Fruit fly (Drosophila melanogaster) whole organism, adult: ENCODE results near the gene CG5273.

ENCODE experiments used
- CG11617 ChIP-seq: fragments of 200-800 bp; sonication (Bioruptor generic); optimal IDR thresholded peaks from 2 replicates; lab custom pipeline; 2017; ENCODE audit warnings: mild to moderate bottlenecking, missing biosample characterization, missing genetic modification reagents, missing genetic modification characterization
- CG12768 ChIP-seq: fragments of 200-800 bp; sonication (Bioruptor generic); optimal IDR thresholded peaks from 2 replicates; lab custom pipeline; 2017; ENCODE audit warnings: missing biosample characterization, missing genetic modification characterization, mild to moderate bottlenecking, moderate library complexity, missing genetic modification reagents
- CG14711 ChIP-seq: fragments of 200-800 bp; sonication (Bioruptor generic); optimal IDR thresholded peaks from 2 replicates; lab custom pipeline; 2018; ENCODE audit warnings: missing biosample characterization, mild to moderate bottlenecking, missing genetic modification characterization, moderate library complexity
- CG1620 ChIP-seq: fragments of 200-800 bp; sonication (Bioruptor generic); optimal IDR thresholded peaks from 2 replicates; lab custom pipeline; 2016; ENCODE audit warnings: missing biosample characterization, missing genetic modification characterization
- CG33017 ChIP-seq: fragments of 200-800 bp; sonication (Bioruptor generic); optimal IDR thresholded peaks from 2 replicates; lab custom pipeline; 2018; ENCODE audit warnings: missing biosample characterization, mild to moderate bottlenecking, missing genetic modification characterization, moderate library complexity
- CG5204 ChIP-seq: fragments of 200-800 bp; sonication (Bioruptor generic); optimal IDR thresholded peaks from 2 replicates; lab custom pipeline; 2016; ENCODE audit warnings: missing biosample characterization, missing genetic modification characterization
- CG7045 ChIP-seq: fragments of 200-800 bp; sonication (Bioruptor generic); optimal IDR thresholded peaks from 2 replicates; lab custom pipeline; 2017; ENCODE audit warnings: missing biosample characterization, mild to moderate bottlenecking, missing genetic modification characterization
- CG7101 ChIP-seq: fragments of 200-800 bp; sonication (Bioruptor generic); optimal IDR thresholded peaks from 2 replicates; lab custom pipeline; 2018; ENCODE audit warnings: missing biosample characterization, mild to moderate bottlenecking, missing genetic modification characterization, moderate library complexity
- Clk ChIP-seq: fragments of 200-800 bp; sonication (Bioruptor generic); optimal IDR thresholded peaks from 2 replicates; lab custom pipeline; 2017; ENCODE audit warnings: missing biosample characterization, missing genetic modification characterization
- Crg-1 ChIP-seq: fragments of 200-800 bp; sonication (Bioruptor generic); optimal IDR thresholded peaks from 2 replicates; lab custom pipeline; 2016; ENCODE audit warnings: missing biosample characterization, missing genetic modification characterization
- Hr96 ChIP-seq: fragments of 200-800 bp; sonication (Bioruptor generic); optimal IDR thresholded peaks from 2 replicates; lab custom pipeline; 2016; ENCODE audit warnings: missing biosample characterization, missing genetic modification characterization
- Mnt ChIP-seq: fragments of 200-800 bp; sonication (Bioruptor generic); optimal IDR thresholded peaks from 2 replicates; lab custom pipeline; 2016; ENCODE audit warnings: missing biosample characterization, mild to moderate bottlenecking, missing genetic modification characterization
- bab1 ChIP-seq: fragments of 200-800 bp; sonication (Bioruptor generic); optimal IDR thresholded peaks from 3 replicates; lab custom pipeline; 2019; ENCODE audit warnings: missing biosample characterization, mild to moderate bottlenecking, missing genetic modification characterization, moderate library complexity
- cic ChIP-seq: fragments of 200-800 bp; sonication (Bioruptor generic); optimal IDR thresholded peaks from 2 replicates; lab custom pipeline; 2017; ENCODE audit warnings: missing biosample characterization, mild to moderate bottlenecking, missing genetic modification characterization, moderate library complexity
- cnc ChIP-seq, 2 experiments: fragments of >200 bp; optimal IDR thresholded peaks; 2 replicates each; lab custom pipeline; 2017
- kay ChIP-seq: fragments of 200-800 bp; sonication (Bioruptor generic); peaks from one replicate; lab custom pipeline; 2016; ENCODE audit warnings: missing biosample characterization, missing genetic modification characterization, borderline replicate concordance
- ovo ChIP-seq: fragments of 200-800 bp; sonication (Bioruptor generic); optimal IDR thresholded peaks from 2 replicates; lab custom pipeline; 2016; ENCODE audit warnings: missing biosample characterization, missing genetic modification characterization
- pad ChIP-seq: fragments of 200-800 bp; sonication (Bioruptor generic); optimal IDR thresholded peaks from 3 replicates; lab custom pipeline; 2017; ENCODE audit warnings: missing biosample characterization, missing genetic modification characterization, mild to moderate bottlenecking, moderate library complexity, missing genetic modification reagents
- tj ChIP-seq: fragments of 200-800 bp; sonication (Bioruptor generic); optimal IDR thresholded peaks from 3 replicates; lab custom pipeline; 2017; ENCODE audit warnings: missing biosample characterization, mild to moderate bottlenecking, missing genetic modification characterization, moderate library complexity
- toe ChIP-seq: fragments of 200-800 bp; sonication (Bioruptor generic); optimal IDR thresholded peaks from 2 replicates; lab custom pipeline; 2016; ENCODE audit warnings: missing biosample characterization, missing genetic modification characterization

Gene CG5273

DNA sequence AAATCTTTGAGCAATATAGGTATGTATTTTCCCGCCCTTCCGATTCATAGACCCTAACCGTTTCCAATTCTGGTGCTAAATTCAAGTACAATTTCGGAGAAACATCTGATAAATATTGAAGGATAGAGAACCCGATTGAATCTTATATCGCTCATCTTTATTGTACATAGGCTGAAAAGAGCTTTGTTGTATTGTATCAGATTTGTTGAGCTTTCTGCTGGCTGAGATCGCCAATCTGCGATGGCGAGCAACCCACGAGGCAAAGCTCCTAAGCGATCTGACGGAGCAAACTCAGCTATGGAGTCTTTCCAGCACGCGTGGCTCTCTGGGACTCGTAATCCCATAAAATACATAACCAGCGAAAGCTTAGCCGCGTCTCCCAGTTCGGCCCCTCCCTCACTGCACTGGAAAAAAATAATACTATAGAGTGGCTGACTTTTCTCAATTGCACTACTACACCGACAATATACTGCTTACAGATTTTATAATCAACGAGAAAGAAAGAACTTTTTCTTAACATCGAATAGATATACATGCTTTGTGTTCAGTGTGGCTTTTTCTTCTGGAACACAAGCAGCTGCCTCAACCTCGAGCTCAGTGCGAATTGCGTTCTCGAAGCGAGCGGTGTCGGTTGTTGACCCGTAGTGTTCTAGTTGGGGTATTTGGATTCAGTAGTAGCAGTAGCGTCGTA, 3.6 kb upstream of the CG5273 start:
- TF ChIP-seq toe (peak; percentile 53), CG11617 (GFP tag; lab: Kevin White, UChicago) (peak; percentile 68), CG14711 (tag; lab: Kevin White, UChicago) (peak; percentile 83), CG1620 (GFP tag; lab: Kevin White, UChicago) (peak; percentile 46), Clk (GFP tag; lab: Kevin White, UChicago) (peak; percentile 34), CG5204 (GFP tag; lab: Kevin White, UChicago) (peak; percentile 76), ovo (GFP tag; lab: Kevin White, UChicago) (peak; percentile 51), Crg-1 (GFP tag; lab: Kevin White, UChicago) (peak; percentile 46), Hr96 (GFP tag; lab: Kevin White, UChicago) (peak; percentile 82), CG12768 (GFP tag; lab: Kevin White, UChicago) (peak; percentile 74), CG33017 (tag; lab: Kevin White, UChicago) (peak; percentile 85), Mnt (GFP tag; lab: Kevin White, UChicago) (peak; percentile 82), CG7101 (tag; lab: Kevin White, UChicago) (peak; percentile 88), cic (GFP tag; lab: Kevin White, UChicago) (peak; percentile 66), bab1 (GFP tag; lab: Kevin White, UChicago) (peak; percentile 47), tj (peak; percentile 51), cnc (optimal IDR thresholded peaks at IDR 0.05; lab: Kevin White, UChicago) (no peak), CG7045 (GFP tag; lab: Kevin White, UChicago) (peak; percentile 72), pad (peak; percentile 79), kay (GFP tag; lab: Kevin White, UChicago) (no peak)

- no peak for TF ChIP-seq toe
- no peak for TF ChIP-seq CG14711 (tag; lab: Kevin White, UChicago)
- no peak for TF ChIP-seq CG7101 (tag; lab: Kevin White, UChicago)
- no peak for TF ChIP-seq CG12768 (GFP tag; lab: Kevin White, UChicago)
- TF ChIP-seq CG7045 (GFP tag; lab: Kevin White, UChicago), result no peak
- no peak for TF ChIP-seq kay (GFP tag; lab: Kevin White, UChicago)
- TF ChIP-seq cic (GFP tag; lab: Kevin White, UChicago), result no peak
- TF ChIP-seq tj, result no peak
- TF ChIP-seq Crg-1 (GFP tag; lab: Kevin White, UChicago), result no peak
- TF ChIP-seq CG33017 (tag; lab: Kevin White, UChicago), result no peak
- no peak for TF ChIP-seq bab1 (GFP tag; lab: Kevin White, UChicago)
- TF ChIP-seq Mnt (GFP tag; lab: Kevin White, UChicago), result no peak
- TF ChIP-seq Hr96 (GFP tag; lab: Kevin White, UChicago), result no peak
- TF ChIP-seq cnc (optimal IDR thresholded peaks at IDR 0.05; lab: Kevin White, UChicago), result no peak
Measured at dm6 chrX:756856-757255, 2.5 kb upstream of the CG5273 start.

DNA sequence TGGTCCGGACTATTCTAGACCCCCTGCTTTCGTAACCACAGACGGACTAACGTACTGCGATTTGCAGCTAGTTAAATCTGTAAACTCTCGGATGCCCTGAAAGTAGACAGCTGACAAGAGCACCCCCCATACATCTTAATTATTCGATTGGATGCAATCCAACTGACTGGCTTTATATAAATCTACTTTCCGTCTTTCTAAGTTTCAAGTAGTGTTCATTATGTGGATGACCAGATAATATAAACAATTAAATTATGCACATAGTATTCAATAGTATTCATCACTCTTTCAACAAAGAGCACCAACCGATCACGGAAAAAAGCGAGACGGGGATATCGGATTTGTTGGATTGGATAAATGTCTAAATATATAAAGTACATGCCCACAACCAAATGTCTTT, 2.7 kb downstream of the CG5273 start:
- TF ChIP-seq CG12768 (GFP tag; lab: Kevin White, UChicago) (peak; percentile 8), CG5204 (GFP tag; lab: Kevin White, UChicago) (no peak), CG33017 (tag; lab: Kevin White, UChicago) (peak; percentile 8)

DNA sequence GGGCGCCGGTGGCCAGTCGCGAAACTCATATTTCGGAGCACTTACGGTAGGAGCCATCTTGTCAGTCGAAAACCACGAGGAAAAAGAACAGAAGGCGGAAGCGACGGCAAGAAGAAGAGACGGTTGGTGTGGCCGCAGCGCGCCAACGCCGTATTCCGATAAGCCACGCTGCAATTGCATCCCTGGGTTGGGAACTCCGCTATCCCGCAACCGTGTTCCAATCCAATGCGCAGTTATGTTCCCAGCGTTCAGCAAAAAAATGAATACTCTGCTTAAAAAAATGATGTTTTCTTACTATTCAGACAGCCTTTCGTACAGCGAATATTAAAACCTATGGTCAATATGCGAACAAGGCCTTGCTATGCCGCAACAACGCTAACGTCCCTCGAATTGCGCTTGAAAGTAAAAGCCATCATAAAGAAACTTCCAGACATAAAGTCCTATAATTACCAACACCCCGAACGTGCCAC, 5.7 kb downstream of the CG5273 start, which contains the start of gene RpL22:
TSS of gene RpL22 (minus strand) at position 92 of the 470 bp plus-strand sequence.
- TF ChIP-seq tj, result peak; percentile 90
- TF ChIP-seq CG1620 (GFP tag; lab: Kevin White, UChicago), result peak; percentile 98
- peak; percentile 93 for TF ChIP-seq CG7101 (tag; lab: Kevin White, UChicago)
- peak; percentile 95 for TF ChIP-seq CG11617 (GFP tag; lab: Kevin White, UChicago)
- peak; percentile 11 for TF ChIP-seq CG5204 (GFP tag; lab: Kevin White, UChicago)
- TF ChIP-seq bab1 (GFP tag; lab: Kevin White, UChicago), result peak; percentile 95
- TF ChIP-seq CG12768 (GFP tag; lab: Kevin White, UChicago), result peak; percentile 68
- TF ChIP-seq Hr96 (GFP tag; lab: Kevin White, UChicago), result peak; percentile 94
- no peak for TF ChIP-seq cnc (optimal IDR thresholded peaks at IDR 0.05; lab: Kevin White, UChicago)
- peak; percentile 96 for TF ChIP-seq ovo (GFP tag; lab: Kevin White, UChicago)
- TF ChIP-seq Clk (GFP tag; lab: Kevin White, UChicago), result peak; percentile 5
- TF ChIP-seq CG7045 (GFP tag; lab: Kevin White, UChicago), result peak; percentile 48
- no peak for TF ChIP-seq kay (GFP tag; lab: Kevin White, UChicago)
- peak; percentile 68 for TF ChIP-seq CG14711 (tag; lab: Kevin White, UChicago)
- TF ChIP-seq CG33017 (tag; lab: Kevin White, UChicago), result peak; percentile 42
- peak; percentile 13 for TF ChIP-seq toe
- TF ChIP-seq pad, result peak; percentile 83
- peak; percentile 97 for TF ChIP-seq Mnt (GFP tag; lab: Kevin White, UChicago)
- TF ChIP-seq Crg-1 (GFP tag; lab: Kevin White, UChicago), result peak; percentile 94
- TF ChIP-seq cic (GFP tag; lab: Kevin White, UChicago), result peak; percentile 76

DNA sequence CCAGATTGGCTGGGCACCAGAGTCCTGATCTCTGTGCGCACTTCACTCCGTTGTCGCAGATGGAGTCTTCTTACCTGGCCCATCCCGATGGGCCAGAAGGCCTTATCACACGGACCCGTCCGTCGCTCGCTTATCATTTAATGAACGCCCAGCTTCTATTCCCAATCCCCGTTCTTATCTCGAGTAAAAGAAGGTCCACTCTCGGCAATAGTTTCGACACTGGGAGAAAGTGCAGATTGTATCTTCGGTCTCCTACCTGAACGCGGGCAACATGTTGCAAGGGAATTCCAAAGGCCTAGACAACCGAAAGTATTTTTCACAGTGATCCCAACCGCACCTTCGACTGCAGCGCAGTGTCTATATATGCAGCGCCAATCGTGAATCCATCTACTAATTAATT, 6.7 kb downstream of the CG5273 start:
- TF ChIP-seq tj (no peak), CG1620 (GFP tag; lab: Kevin White, UChicago) (no peak), CG11617 (GFP tag; lab: Kevin White, UChicago) (no peak), toe (no peak), Mnt (GFP tag; lab: Kevin White, UChicago) (no peak), cic (GFP tag; lab: Kevin White, UChicago) (no peak), bab1 (GFP tag; lab: Kevin White, UChicago) (no peak), Crg-1 (GFP tag; lab: Kevin White, UChicago) (no peak), CG5204 (GFP tag; lab: Kevin White, UChicago) (no peak), cnc (optimal IDR thresholded peaks at IDR 0.05; lab: Kevin White, UChicago) (no peak), pad (no peak), Hr96 (GFP tag; lab: Kevin White, UChicago) (no peak), ovo (GFP tag; lab: Kevin White, UChicago) (no peak)
